Worm (Caenorhabditis elegans): Measurements from ENCODE around the gene rpi-1.
A peak's percentile ranks its signal among the peaks of the same experiment; 100 is the strongest.

rpi-1 gene

ce11 chrII:13962319-13962718 is at the start of gene rpi-1:
Gene rpi-1 (minus strand): TSS chrII:13962419.
- TF ChIP-seq unc-62 (GFP tag; optimal IDR thresholded peaks at IDR 0.05): no peak
- TF ChIP-seq nhr-23 (tag; optimal IDR thresholded peaks at IDR 0.05): no peak
- no peak for TF ChIP-seq nhr-77 (tag; optimal IDR thresholded peaks at IDR 0.05)
- no peak for TF ChIP-seq ama-1 (optimal IDR thresholded peaks at IDR 0.05)
- TF ChIP-seq nhr-237 (tag; optimal IDR thresholded peaks at IDR 0.05): no peak
- no peak for TF ChIP-seq nhr-129 (tag; optimal IDR thresholded peaks at IDR 0.05)
- TF ChIP-seq nhr-21 (tag; optimal IDR thresholded peaks at IDR 0.05): no peak
- TF ChIP-seq snpc-4 (tag; optimal IDR thresholded peaks at IDR 0.05): no peak
- TF ChIP-seq F13H6.1 (tag; optimal IDR thresholded peaks at IDR 0.05): no peak
- TF ChIP-seq egl-27 (tag; optimal IDR thresholded peaks at IDR 0.05): no peak
- TF ChIP-seq aly-2 (tag; optimal IDR thresholded peaks at IDR 0.05): no peak
- no peak for TF ChIP-seq lin-13 (GFP tag; optimal IDR thresholded peaks at IDR 0.05)
- no peak for TF ChIP-seq blmp-1 (tag; optimal IDR thresholded peaks at IDR 0.05; ENCODE audit: insufficient read depth)
- TF ChIP-seq dmd-4 (tag; optimal IDR thresholded peaks at IDR 0.05): no peak
- no peak for TF ChIP-seq ceh-16 (tag; optimal IDR thresholded peaks at IDR 0.05)
- no peak for TF ChIP-seq nhr-12 (tag; optimal IDR thresholded peaks at IDR 0.05)
- no peak for TF ChIP-seq ztf-4 (tag; optimal IDR thresholded peaks at IDR 0.05)
- no peak for TF ChIP-seq ZK546.5 (tag; optimal IDR thresholded peaks at IDR 0.05)

- peak; percentile 47 for TF ChIP-seq snpc-4 (tag; optimal IDR thresholded peaks at IDR 0.05)
- no peak for TF ChIP-seq nhr-6 (tag; optimal IDR thresholded peaks at IDR 0.05)
- TF ChIP-seq aly-2 (tag; optimal IDR thresholded peaks at IDR 0.05): no peak
- TF ChIP-seq fos-1 (tag; optimal IDR thresholded peaks at IDR 0.05): peak; percentile 75
- TF ChIP-seq sem-4 (tag; optimal IDR thresholded peaks at IDR 0.05): no peak
- TF ChIP-seq R02D3.7 (tag; optimal IDR thresholded peaks at IDR 0.05): no peak
- no peak for TF ChIP-seq lin-39 (tag; optimal IDR thresholded peaks at IDR 0.05)
- TF ChIP-seq gmeb-1 (tag; optimal IDR thresholded peaks at IDR 0.05): no peak
- no peak for TF ChIP-seq unc-39 (tag; optimal IDR thresholded peaks at IDR 0.05)
Observed at ce11 chrII:14010656-14011376, 48.6 kb upstream of the rpi-1 start, which contains the start of gene F01D5.8. Gene F01D5.8 (plus strand): TSS chrII:14010706.

ce11 chrII:14008359-14008758 is 46.1 kb upstream of the rpi-1 start, which contains the start of gene F01D5.7:
Gene F01D5.7 (plus strand): TSS chrII:14008659.
- TF ChIP-seq nhr-10 (tag; optimal IDR thresholded peaks at IDR 0.05) (no peak), ztf-11 (tag; optimal IDR thresholded peaks at IDR 0.05) (no peak)

ce11 chrII:14006210-14006609 is 44.0 kb upstream of the rpi-1 start, which contains the start of gene F01D5.6:
Gene F01D5.6 (plus strand): TSS chrII:14006510.
- TF ChIP-seq skn-1 (tag; optimal IDR thresholded peaks at IDR 0.05) (no peak), nhr-23 (tag; optimal IDR thresholded peaks at IDR 0.05) (no peak), blmp-1 (tag; optimal IDR thresholded peaks at IDR 0.05; ENCODE audit: insufficient read depth) (no peak), lin-13 (GFP tag; optimal IDR thresholded peaks at IDR 0.05) (no peak), unc-62 (GFP tag; optimal IDR thresholded peaks at IDR 0.05) (no peak), ztf-1 (GFP tag; conservative IDR thresholded peaks at IDR 0.05) (no peak), ceh-16 (tag; optimal IDR thresholded peaks at IDR 0.05) (no peak), lin-11 (tag; optimal IDR thresholded peaks at IDR 0.05) (no peak), egl-27 (tag; optimal IDR thresholded peaks at IDR 0.05) (no peak), mdl-1 (tag; optimal IDR thresholded peaks at IDR 0.05) (no peak), alr-1 (tag; optimal IDR thresholded peaks at IDR 0.05) (no peak), aly-2 (tag; optimal IDR thresholded peaks at IDR 0.05) (no peak), ZK546.5 (tag; optimal IDR thresholded peaks at IDR 0.05) (no peak), gmeb-1 (tag; optimal IDR thresholded peaks at IDR 0.05) (no peak), lsy-2 (tag; optimal IDR thresholded peaks at IDR 0.05) (no peak), R02D3.7 (tag; optimal IDR thresholded peaks at IDR 0.05) (no peak), nhr-129 (tag; optimal IDR thresholded peaks at IDR 0.05) (no peak), ama-1 (optimal IDR thresholded peaks at IDR 0.05) (no peak)

ce11 chrII:14005183-14005582 is 43.0 kb upstream of the rpi-1 start:
- no peak for TF ChIP-seq nhr-23 (tag; optimal IDR thresholded peaks at IDR 0.05)
- no peak for TF ChIP-seq sem-4 (tag; optimal IDR thresholded peaks at IDR 0.05)
- no peak for TF ChIP-seq lin-13 (GFP tag; optimal IDR thresholded peaks at IDR 0.05)
- no peak for TF ChIP-seq nhr-11 (tag; optimal IDR thresholded peaks at IDR 0.05)
- no peak for TF ChIP-seq nhr-10 (tag; optimal IDR thresholded peaks at IDR 0.05)
- no peak for TF ChIP-seq ceh-82 (tag; optimal IDR thresholded peaks at IDR 0.05)
- TF ChIP-seq egl-27 (tag; optimal IDR thresholded peaks at IDR 0.05): no peak
- TF ChIP-seq nhr-21 (tag; optimal IDR thresholded peaks at IDR 0.05): no peak
- no peak for TF ChIP-seq R02D3.7 (tag; optimal IDR thresholded peaks at IDR 0.05)
- TF ChIP-seq elt-3 (tag; optimal IDR thresholded peaks at IDR 0.05): no peak
- no peak for TF ChIP-seq alr-1 (tag; optimal IDR thresholded peaks at IDR 0.05)
- no peak for TF ChIP-seq F13H6.1 (tag; optimal IDR thresholded peaks at IDR 0.05)
- TF ChIP-seq snpc-4 (tag; optimal IDR thresholded peaks at IDR 0.05): no peak
- TF ChIP-seq ceh-16 (tag; optimal IDR thresholded peaks at IDR 0.05): no peak
- no peak for TF ChIP-seq nhr-12 (tag; optimal IDR thresholded peaks at IDR 0.05)
- no peak for TF ChIP-seq ztf-1 (GFP tag; conservative IDR thresholded peaks at IDR 0.05)
